Worm (Caenorhabditis elegans) whole organism, young adult: ENCODE data around the gene K03B8.8.

Experiments
- die-1 ChIP-seq: sonication (generic microtip); optimal IDR thresholded peaks from 2 replicates; lab custom pipeline; 2016; ENCODE audit warnings: missing genotype, mild to moderate bottlenecking, missing genetic modification characterization, missing compliant biosample characterization
- dpl-1 ChIP-seq: fragments of 150-350 bp; optimal IDR thresholded peaks from 2 replicates; lab custom pipeline; 2014; ENCODE audit warnings: missing biosample characterization, missing genetic modification reagents, missing genetic modification characterization
- zfh-2 ChIP-seq: fragments of 200-800 bp; sonication (Bioruptor generic); conservative IDR thresholded peaks from 2 replicates; pipeline ENCODE4 v1.3.6; 2022; ENCODE audit warnings: missing genetic modification reagents, missing genetic modification characterization, missing compliant biosample characterization

ce11 chrV:11386428-11386827 is 24.4 kb downstream of the K03B8.8 start, which contains the start of gene F55C10.4:
- TF ChIP-seq die-1 (tag; lab: Kevin White, UChicago) = no peak
- no peak for TF ChIP-seq dpl-1 (GFP tag; lab: Kevin White, UChicago)
- TF ChIP-seq zfh-2 (GFP tag; lab: Robert Waterston, UW) = no peak
